Fruit fly (Drosophila melanogaster) whole organism, embryonic: Measurements from ENCODE around the gene CG46308.

ENCODE experiments used
- CG1233 ChIP-seq: fragments of 200-800 bp; sonication (Bioruptor generic); optimal IDR thresholded peaks from 4 replicates; lab custom pipeline; 2018; ENCODE audit warnings: missing biosample characterization, mild to moderate bottlenecking, missing genetic modification characterization
- CG18476 ChIP-seq: fragments of 200-800 bp; sonication (Bioruptor generic); optimal IDR thresholded peaks from 2 replicates; lab custom pipeline; 2016; ENCODE audit warnings: missing biosample characterization, mild to moderate bottlenecking, missing genetic modification characterization
- CG8478 ChIP-seq: fragments of >200 bp; optimal IDR thresholded peaks from 2 replicates; lab custom pipeline; 2018
- Gsc ChIP-seq: fragments of 200-800 bp; sonication (Bioruptor generic); IDR thresholded peaks from 2 replicates; pipeline ENCODE4 v1.3.6; 2022; ENCODE audit warnings: missing biosample characterization, missing genetic modification characterization
- Xbp1 ChIP-seq: fragments of 200-800 bp; sonication (Bioruptor generic); optimal IDR thresholded peaks from 3 replicates; lab custom pipeline; 2016; ENCODE audit warnings: missing biosample characterization, mild to moderate bottlenecking, missing genetic modification characterization
- bab2 ChIP-seq: fragments of 200-800 bp; sonication (Bioruptor generic); optimal IDR thresholded peaks from 2 replicates; lab custom pipeline; 2016; ENCODE audit warnings: missing biosample characterization, missing genetic modification characterization
- gem ChIP-seq: fragments of 200-800 bp; sonication (Bioruptor generic); optimal IDR thresholded peaks from 2 replicates; lab custom pipeline; 2019; ENCODE audit warnings: missing biosample characterization, mild to moderate bottlenecking, missing genetic modification characterization, moderate library complexity
- pb ChIP-seq: fragments of 200-800 bp; sonication (Bioruptor generic); optimal IDR thresholded peaks from 3 replicates; lab custom pipeline; 2016; ENCODE audit warnings: missing biosample characterization, missing genetic modification characterization
- prd ChIP-seq, 3 experiments: fragments of >200 bp in 2 of 3; fragments of 200-800 bp in 1 of 3; sonication (Bioruptor generic) in 1 of 3; optimal IDR thresholded peaks in 2 of 3; IDR thresholded peaks in 1 of 3; 2 replicates in 2 of 3; 3 replicates in 1 of 3; pipeline versions ENCODE4 v1.3.6 to Lab custom; 2017 to 2022; ENCODE audit warnings: missing biosample characterization in 1 of 3, missing genetic modification characterization in 1 of 3
- run ChIP-seq: fragments of 200-800 bp; sonication (Bioruptor generic); optimal IDR thresholded peaks from 3 replicates; lab custom pipeline; 2018; ENCODE audit warnings: missing biosample characterization, mild to moderate bottlenecking, missing genetic modification characterization

dm6 chr2L:13509533-13510240 lies 48.1 kb downstream of the CG46308 start:
- TF ChIP-seq CG8478 (lab: Kevin White, UChicago), result no peak
- no peak for TF ChIP-seq Gsc (GFP tag; lab: Robert Waterston, UW)
- no peak for TF ChIP-seq bab2
- TF ChIP-seq prd (optimal IDR thresholded peaks at IDR 0.05; lab: Kevin White, UChicago), result no peak
- no peak for TF ChIP-seq prd (GFP tag; IDR thresholded peaks at IDR 0.05; lab: Robert Waterston, UW)
- no peak for TF ChIP-seq pb (GFP tag; lab: Kevin White, UChicago)
- TF ChIP-seq CG1233 (GFP tag; lab: Kevin White, UChicago), result no peak
- no peak for TF ChIP-seq CG18476 (GFP tag; lab: Kevin White, UChicago)
- no peak for TF ChIP-seq gem (tag; lab: Kevin White, UChicago)
- TF ChIP-seq run (tag; lab: Kevin White, UChicago), result no peak
- TF ChIP-seq Xbp1, result no peak
